Fruit fly (Drosophila melanogaster): ENCODE measurements around the gene CG43182.

dm6 chrX:392979-393378 lies 40.1 kb downstream of the CG43182 start:
- TF ChIP-seq Xbp1 (GFP tag; optimal IDR thresholded peaks at IDR 0.05) = no peak
- TF ChIP-seq Vsx1 (GFP tag; optimal IDR thresholded peaks at IDR 0.05) = no peak
- no peak for TF ChIP-seq zen2 (GFP tag; IDR thresholded peaks at IDR 0.05; ENCODE audit: partially characterized antibody)
- no peak for TF ChIP-seq yki (optimal IDR thresholded peaks at IDR 0.05)
- TF ChIP-seq trh (GFP tag; optimal IDR thresholded peaks at IDR 0.05) = no peak
- no peak for TF ChIP-seq Med (GFP tag)
- TF ChIP-seq Ets97D (GFP tag; optimal IDR thresholded peaks at IDR 0.05) = no peak
- no peak for TF ChIP-seq CG2889 (GFP tag; IDR thresholded peaks at IDR 0.05)
